Fruit fly (Drosophila melanogaster) S2 (cell line): ENCODE measurements around the gene CG1299.

ENCODE experiments used
- CG8478 ChIP-seq: fragments of >200 bp; optimal IDR thresholded peaks from 2 replicates; lab custom pipeline; 2018
- CTCF ChIP-seq, 2 experiments: fragments of >200 bp; optimal IDR thresholded peaks; 2 replicates each; lab custom pipeline; 2018

DNA sequence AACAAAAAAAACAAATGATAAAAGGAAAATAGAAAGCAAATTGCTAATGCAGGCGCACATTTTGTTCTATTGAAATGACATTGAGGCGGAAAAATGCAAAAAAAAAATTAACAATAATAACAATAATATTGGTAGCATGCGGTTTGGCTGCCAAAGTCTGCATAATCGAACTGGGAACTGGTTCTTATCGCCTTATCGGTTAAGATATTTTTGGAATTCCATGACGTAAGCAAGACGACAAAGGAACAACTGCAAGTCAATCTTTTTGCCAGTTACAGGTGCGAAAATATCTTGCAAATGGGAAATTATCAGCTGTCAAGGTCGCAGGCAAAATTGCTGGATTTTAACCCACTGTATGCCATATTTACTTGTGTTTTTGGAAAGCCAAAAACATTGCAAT lies 15.9 kb upstream of the CG1299 start:
- no peak for TF ChIP-seq CG8478 (lab: Kevin White, UChicago)
- no peak for TF ChIP-seq CTCF (optimal IDR thresholded peaks at IDR 0.05; lab: Kevin White, UChicago)
